Worm (Caenorhabditis elegans) whole organism, midembryonic: ENCODE data around the gene idpp-3.

ENCODE experiments used
- T22C8.4 ChIP-seq: fragments of 200-800 bp; sonication (Bioruptor generic); IDR thresholded peaks from 2 replicates; pipeline ENCODE4 v1.3.6; 2022; ENCODE audit warnings: missing genetic modification characterization, missing compliant biosample characterization
- cog-1 ChIP-seq: sonication (generic microtip); optimal IDR thresholded peaks from 2 replicates; lab custom pipeline; 2016; ENCODE audit warnings: missing genetic modification characterization, missing compliant biosample characterization
- flt-1 ChIP-seq: fragments of 200-800 bp; sonication (Bioruptor generic); IDR thresholded peaks from 2 replicates; pipeline ENCODE4 v1.3.6; 2022; ENCODE audit warnings: missing genetic modification characterization, missing compliant biosample characterization
- med-1 ChIP-seq: sonication (generic microtip); optimal IDR thresholded peaks from 2 replicates; lab custom pipeline; 2017; ENCODE audit warnings: missing genetic modification characterization, mild to moderate bottlenecking, missing compliant biosample characterization, antibody characterized with exemption, missing genetic modification reagents; ENCODE audit not compliant: insufficient read depth
- ref-1 ChIP-seq: fragments of 200-800 bp; sonication (Bioruptor generic); conservative IDR thresholded peaks from 2 replicates; pipeline ENCODE4 v1.3.6; 2022; ENCODE audit warnings: missing genetic modification reagents, missing genetic modification characterization, missing compliant biosample characterization
- tab-1 ChIP-seq: fragments of 200-800 bp; sonication (Bioruptor generic); IDR thresholded peaks from 2 replicates; pipeline ENCODE4 v1.3.6; 2022; ENCODE audit warnings: missing genetic modification characterization, missing compliant biosample characterization
- ztf-23 ChIP-seq: fragments of 200-800 bp; sonication (Bioruptor generic); IDR thresholded peaks from 2 replicates; pipeline ENCODE4 v1.3.6; 2022; ENCODE audit warnings: missing genetic modification reagents, missing genetic modification characterization, missing compliant biosample characterization
- ztf-29 ChIP-seq: fragments of 200-800 bp; sonication (Bioruptor generic); IDR thresholded peaks from 2 replicates; pipeline ENCODE4 v1.3.6; 2022; ENCODE audit warnings: missing genetic modification reagents, missing genetic modification characterization, missing compliant biosample characterization

ce11 chrX:14946464-14947354, 14.7 kb downstream of the idpp-3 start:
- no peak for TF ChIP-seq flt-1 (GFP tag; lab: Robert Waterston, UW)
- no peak for TF ChIP-seq ref-1 (GFP tag; lab: Robert Waterston, UW)
- no peak for TF ChIP-seq ztf-23 (GFP tag; lab: Robert Waterston, UW)
- no peak for TF ChIP-seq T22C8.4 (GFP tag; lab: Robert Waterston, UW)
- TF ChIP-seq med-1 (GFP tag; lab: Kevin White, UChicago) = no peak
- TF ChIP-seq tab-1 (GFP tag; lab: Robert Waterston, UW) = no peak
- no peak for TF ChIP-seq cog-1 (tag; lab: Kevin White, UChicago)
- 0 out of 2 replicates have a peak, but pooled peaks have one; percentile 12 for TF ChIP-seq ztf-29 (GFP tag; lab: Robert Waterston, UW)
